Worm (Caenorhabditis elegans): ENCODE measurements around the gene arrd-22.

ce11 chrV:3372673-3373072 is 37.6 kb upstream of the arrd-22 start, which contains the start of gene srx-121:
- TF ChIP-seq elt-2 (tag; optimal IDR thresholded peaks at IDR 0.05) (no peak), che-1 (tag; optimal IDR thresholded peaks at IDR 0.05) (no peak), ama-1 (optimal IDR thresholded peaks at IDR 0.05) (no peak), Y22D7AL.16 (tag; optimal IDR thresholded peaks at IDR 0.05) (no peak), madf-2 (tag; optimal IDR thresholded peaks at IDR 0.05) (no peak), F13H6.1 (tag; optimal IDR thresholded peaks at IDR 0.05) (no peak), unc-55 (GFP tag; optimal IDR thresholded peaks at IDR 0.05) (no peak), nhr-232 (tag; optimal IDR thresholded peaks at IDR 0.05) (no peak), fax-1 (tag; optimal IDR thresholded peaks at IDR 0.05) (no peak), syd-9 (tag; optimal IDR thresholded peaks at IDR 0.05) (no peak)

Data from whole organism, late embryonic.